Worm (Caenorhabditis elegans) whole organism, L4/young adult: Measurements from ENCODE around the gene T24A6.17.

Source experiments
- W03F9.2 ChIP-seq: fragments of 150-350 bp; optimal IDR thresholded peaks from 2 replicates; lab custom pipeline; 2014; ENCODE audit warnings: missing biosample characterization, missing genetic modification characterization
- him-1 ChIP-seq: sonication (generic microtip); optimal IDR thresholded peaks from 2 replicates; lab custom pipeline; 2016; ENCODE audit warnings: missing genotype, missing genetic modification reagents, missing genetic modification characterization, missing compliant biosample characterization

ce11 chrV:3546517-3546916, 17.7 kb downstream of the T24A6.17 start, which contains the start of gene srbc-68:
- TF ChIP-seq him-1 (tag; lab: Kevin White, UChicago) (no peak), W03F9.2 (no peak)
